Fruit fly (Drosophila melanogaster): ENCODE data around the gene CG5080.

Gene CG5080

DNA sequence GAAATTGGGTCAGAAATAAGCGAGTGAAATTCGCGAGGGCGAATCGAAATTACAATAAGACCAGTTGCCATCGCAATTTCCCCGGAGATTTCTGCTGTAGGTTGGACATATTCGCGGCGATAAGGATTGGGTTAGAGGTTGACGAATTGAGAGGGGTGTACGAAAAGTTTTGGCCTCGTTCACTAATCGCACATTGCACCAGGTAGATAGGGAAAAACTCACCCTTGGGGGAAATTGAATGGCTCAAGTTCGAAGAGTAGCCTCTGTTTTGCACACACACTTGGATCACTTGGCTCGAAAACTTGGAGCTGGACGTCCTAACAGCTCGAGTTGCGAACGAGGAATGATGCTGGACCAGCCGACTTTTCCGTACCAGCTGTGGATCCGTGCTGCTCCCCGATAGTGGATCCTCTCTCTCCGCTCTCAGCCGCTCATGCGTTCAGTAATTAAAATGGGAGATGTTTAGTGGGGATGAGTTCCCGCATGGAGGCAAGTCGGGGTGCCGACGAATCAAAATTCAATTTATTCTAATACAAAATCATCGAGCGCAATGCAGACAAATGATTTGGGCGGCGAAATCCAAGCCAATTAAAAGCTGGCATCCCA lies at the start of gene CG5080:
TSS of gene CG5080 (minus strand) at position 349 of the 606 bp plus-strand sequence.
- TF ChIP-seq CG8478 (optimal IDR thresholded peaks at IDR 0.05) (no peak), CTCF (optimal IDR thresholded peaks at IDR 0.05) (no peak)

DNA sequence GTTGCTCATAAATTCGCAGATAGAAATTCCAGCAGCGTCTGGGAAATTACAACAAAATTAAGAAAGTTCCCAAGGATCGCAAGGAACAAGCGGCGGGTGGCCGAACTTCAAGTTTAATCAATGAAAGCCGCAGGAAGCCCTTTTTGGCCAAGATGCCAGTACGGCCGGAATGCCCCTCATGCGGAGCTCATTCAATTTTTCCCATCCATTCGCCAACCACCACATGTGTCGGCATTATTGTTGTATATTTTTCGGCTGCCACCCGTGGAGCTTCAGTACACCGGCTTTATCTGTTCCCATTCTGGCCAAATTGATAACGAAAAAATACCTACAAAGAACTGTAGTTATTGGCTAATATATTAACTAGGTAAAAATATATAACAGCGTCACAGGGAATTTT lies 47.8 kb upstream of the CG5080 start:
- no peak for TF ChIP-seq CTCF (optimal IDR thresholded peaks at IDR 0.05)
- TF ChIP-seq CG8478 (optimal IDR thresholded peaks at IDR 0.05) = no peak

dm6 chr2L:1207432-1207831 lies 43.7 kb upstream of the CG5080 start:
- no peak for TF ChIP-seq CG8478 (optimal IDR thresholded peaks at IDR 0.05)
- TF ChIP-seq CTCF (optimal IDR thresholded peaks at IDR 0.05) = no peak

DNA sequence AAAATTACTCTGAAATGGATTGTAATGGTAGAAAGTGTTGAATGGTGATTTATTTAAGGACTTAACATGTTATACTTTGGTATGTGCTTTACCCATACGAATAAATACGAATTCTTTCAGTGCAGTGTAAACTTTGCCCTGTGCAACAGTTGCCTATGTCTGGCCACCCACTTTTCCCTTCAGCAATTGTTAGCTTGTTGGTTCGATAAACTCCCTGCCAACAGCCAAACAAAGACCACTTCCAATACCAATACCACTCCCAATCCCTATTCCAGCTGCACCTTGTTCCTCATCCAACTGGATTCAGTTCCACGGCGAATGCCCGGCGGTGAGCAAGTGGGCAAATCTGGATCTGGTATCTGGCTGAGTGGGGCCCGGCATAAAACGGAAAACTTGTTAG lies 40.2 kb upstream of the CG5080 start, which contains the start of gene CG14342:
TSS of gene CG14342 (plus strand) at position 301 of the 400 bp plus-strand sequence.
- no peak for TF ChIP-seq CTCF (optimal IDR thresholded peaks at IDR 0.05)
- no peak for TF ChIP-seq CG8478 (optimal IDR thresholded peaks at IDR 0.05)

dm6 chr2L:1202445-1202844 lies 38.8 kb upstream of the CG5080 start:
- no peak for TF ChIP-seq CTCF (optimal IDR thresholded peaks at IDR 0.05)
- no peak for TF ChIP-seq CG8478 (optimal IDR thresholded peaks at IDR 0.05)

- TF ChIP-seq CG8478 (optimal IDR thresholded peaks at IDR 0.05) (no peak), CTCF (optimal IDR thresholded peaks at IDR 0.05) (no peak)
Observed at dm6 chr2L:1201396-1201837, 37.7 kb upstream of the CG5080 start.

DNA sequence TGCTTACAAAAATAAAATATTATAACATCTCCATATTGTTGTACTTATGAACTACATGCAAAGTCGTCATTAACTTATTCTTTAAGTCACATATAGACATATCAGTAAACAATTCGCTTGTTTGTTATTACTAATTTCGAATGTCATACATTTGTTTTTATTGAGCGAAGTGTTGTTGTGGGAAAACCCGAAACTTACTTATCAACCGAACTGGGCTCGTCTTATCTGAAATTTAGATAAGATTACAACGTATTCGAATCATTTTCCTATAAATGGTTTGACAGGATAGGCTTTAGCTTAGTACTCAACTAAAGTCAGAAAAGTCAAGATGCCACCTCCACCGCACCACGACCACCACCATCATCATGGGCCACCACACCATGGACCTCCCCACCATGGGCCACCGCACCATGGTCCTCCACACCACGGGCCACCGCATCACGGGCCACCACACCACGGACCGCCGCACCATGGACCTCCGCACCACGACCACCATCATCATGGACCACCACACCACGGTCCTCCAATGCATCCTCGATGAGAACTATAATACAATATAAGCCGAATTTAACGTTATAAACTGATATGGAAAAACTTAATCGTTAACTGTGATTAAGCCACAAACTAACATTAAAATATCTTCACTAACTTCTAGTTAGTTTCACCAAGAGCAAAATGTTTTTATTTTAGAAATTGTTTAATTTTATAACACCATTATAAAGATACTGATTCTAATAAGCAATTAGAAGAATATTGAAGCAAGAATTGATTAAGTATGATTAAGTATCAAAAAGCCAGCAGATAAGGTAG lies 36.4 kb upstream of the CG5080 start, which contains the start of the genes CG43349 and CG5011:
TSS of gene CG43349 (plus strand) at position 294 of the 810 bp plus-strand sequence.
TSS of gene CG5011 (plus strand) at position 760 of the 810 bp plus-strand sequence.
- TF ChIP-seq CG8478 (optimal IDR thresholded peaks at IDR 0.05) = no peak
- TF ChIP-seq CTCF (optimal IDR thresholded peaks at IDR 0.05) = no peak

- no peak for TF ChIP-seq CG8478 (optimal IDR thresholded peaks at IDR 0.05)
- TF ChIP-seq CTCF (optimal IDR thresholded peaks at IDR 0.05) = no peak
Observed at dm6 chr2L:1199166-1199565, 35.5 kb upstream of the CG5080 start, which contains the start of the genes CG5139 and CG43348. CG5139 (minus strand) TSS chr2L:1199266. CG43348 (plus strand) TSS chr2L:1199412.

- no peak for TF ChIP-seq CTCF (optimal IDR thresholded peaks at IDR 0.05)
- no peak for TF ChIP-seq CG8478 (optimal IDR thresholded peaks at IDR 0.05)
Observed at dm6 chr2L:1185642-1186497, 22.2 kb upstream of the CG5080 start, which contains the start of gene CG5001. CG5001 (plus strand) TSS chr2L:1185757.

DNA sequence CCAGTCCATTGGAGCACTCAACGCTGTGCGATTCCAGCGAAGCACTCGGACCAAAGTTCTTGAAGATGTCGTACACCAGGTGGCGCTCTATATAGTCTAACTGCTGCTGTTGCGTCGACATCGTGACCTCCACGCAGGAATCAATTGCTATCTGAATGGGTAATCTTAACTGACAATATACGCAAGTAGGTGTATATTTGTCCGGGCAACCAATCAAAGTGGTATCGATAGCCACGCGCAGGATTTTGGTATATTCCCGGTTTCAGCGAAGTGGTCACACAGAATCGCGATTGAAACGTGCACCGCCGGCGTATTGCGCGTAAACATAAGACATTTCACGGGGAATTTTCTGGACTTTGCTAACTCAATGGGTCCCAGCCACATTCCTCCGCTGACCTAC lies 20.1 kb upstream of the CG5080 start, which contains the start of the genes CG5126 and Tgt:
TSS of gene CG5126 (minus strand) at position 222 of the 400 bp plus-strand sequence.
TSS of gene Tgt (plus strand) at position 267 of the 400 bp plus-strand sequence.
- TF ChIP-seq CG8478 (optimal IDR thresholded peaks at IDR 0.05) = no peak
- peak; percentile 68 to 83 for TF ChIP-seq CTCF (optimal IDR thresholded peaks at IDR 0.05)

- TF ChIP-seq CTCF (optimal IDR thresholded peaks at IDR 0.05) (no peak), CG8478 (optimal IDR thresholded peaks at IDR 0.05) (no peak)
Observed at dm6 chr2L:1177522-1177921, 13.8 kb upstream of the CG5080 start, which contains the start of gene CG4896. CG4896 (plus strand) TSS chr2L:1177690.

DNA sequence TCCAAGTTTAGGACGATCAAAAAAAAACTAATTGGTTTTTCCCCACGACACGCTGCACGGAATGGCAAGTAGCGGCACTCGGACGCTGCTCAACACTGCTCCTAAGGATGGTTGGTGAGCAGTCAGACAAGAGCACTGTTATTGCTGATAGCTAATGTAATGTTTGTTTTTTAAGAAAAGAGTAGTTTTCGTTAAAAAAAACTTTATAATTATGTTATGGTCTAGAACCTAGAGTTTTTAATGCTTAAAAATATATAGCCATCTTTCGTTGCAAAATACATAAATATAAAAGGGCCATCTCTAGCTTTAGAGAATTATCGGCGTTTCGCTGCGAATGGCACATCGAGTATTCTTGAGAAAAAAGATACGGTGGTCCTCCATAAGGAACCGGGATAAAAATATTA lies 9.0 kb upstream of the CG5080 start, which contains the start of the genes Charon and CG4887:
TSS of gene Charon (minus strand) at position 102 of the 404 bp plus-strand sequence.
TSS of gene CG4887 (plus strand) at position 306 of the 404 bp plus-strand sequence.
- no peak for TF ChIP-seq CTCF (optimal IDR thresholded peaks at IDR 0.05)
- TF ChIP-seq CG8478 (optimal IDR thresholded peaks at IDR 0.05) = no peak

- TF ChIP-seq CTCF (optimal IDR thresholded peaks at IDR 0.05) (no peak), CG8478 (optimal IDR thresholded peaks at IDR 0.05) (no peak)
Observed at dm6 chr2L:1169867-1170415, 6.3 kb upstream of the CG5080 start, which contains the start of the genes CG31922 and Plap. CG31922 (plus strand) TSS chr2L:1170181. Plap (minus strand) TSS chr2L:1170365.

dm6 chr2L:1166326-1166725 lies 2.6 kb upstream of the CG5080 start, which contains the start of gene CG14341:
CG14341 (plus strand) TSS chr2L:1166506.
- no peak for TF ChIP-seq CTCF (optimal IDR thresholded peaks at IDR 0.05)
- no peak for TF ChIP-seq CG8478 (optimal IDR thresholded peaks at IDR 0.05)
